Worm (Caenorhabditis elegans) whole organism, late embryonic: Measurements from ENCODE around the gene F46C3.7.
"Not testable (repeated sequence)": the region's sequence is repeated elsewhere in the genome, so short reads cannot be mapped to it uniquely, and the experiment has no call there.

Experiments used
- K02D7.2 ChIP-seq: sonication (generic microtip); optimal IDR thresholded peaks from 2 replicates; lab custom pipeline; 2017; ENCODE audit warnings: mild to moderate bottlenecking, missing genetic modification characterization, missing compliant biosample characterization
- ama-1 ChIP-seq: fragments of 150-350 bp; optimal IDR thresholded peaks from 2 replicates; lab custom pipeline; 2014
- hlh-8 ChIP-seq: sonication (generic microtip); optimal IDR thresholded peaks from 2 replicates; lab custom pipeline; 2016; ENCODE audit warnings: missing genotype, missing genetic modification characterization, missing compliant biosample characterization
- unc-55 ChIP-seq: sonication (generic microtip); optimal IDR thresholded peaks from 2 replicates; lab custom pipeline; 2017; ENCODE audit warnings: missing biosample characterization, missing genetic modification reagents, missing genetic modification characterization

DNA sequence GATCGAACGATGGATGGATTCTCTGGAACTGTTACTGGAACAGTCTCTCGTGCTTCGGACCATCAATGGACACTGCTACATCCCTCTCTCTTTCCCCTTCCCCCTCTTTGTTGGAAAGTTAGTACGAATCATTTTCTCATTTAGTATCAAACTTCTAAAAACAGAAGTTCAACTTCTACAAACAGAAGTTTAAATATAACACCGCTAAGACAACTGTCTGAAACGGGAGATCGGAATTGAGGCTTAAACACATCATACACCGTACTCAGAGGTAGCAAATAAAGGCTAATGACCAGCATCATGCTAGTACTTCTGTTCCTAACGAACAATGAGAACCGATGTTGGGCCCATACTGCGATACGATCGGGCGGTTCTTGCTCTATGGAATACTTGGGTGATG lies at the start of gene F46C3.7:
- not testable (repeated sequence) for TF ChIP-seq unc-55 (GFP tag; lab: Kevin White, UChicago); K02D7.2 (tag; lab: Kevin White, UChicago); ama-1 (lab: Kevin White, UChicago); hlh-8 (tag; lab: Kevin White, UChicago)
